Fruit fly (Drosophila melanogaster) whole organism, prepupa: ENCODE measurements around the gene crp.

ENCODE experiments used
- CG10631 ChIP-seq: fragments of 200-800 bp; sonication (Bioruptor generic); optimal IDR thresholded peaks from 2 replicates; lab custom pipeline; 2016; ENCODE audit warnings: missing biosample characterization, missing genetic modification characterization
- CG11762 ChIP-seq: fragments of 200-800 bp; sonication (Bioruptor generic); optimal IDR thresholded peaks from 3 replicates; lab custom pipeline; 2016; ENCODE audit warnings: missing biosample characterization, missing genetic modification characterization; ENCODE audit not compliant: insufficient read depth
- CG11902 ChIP-seq: fragments of 200-800 bp; sonication (Bioruptor generic); optimal IDR thresholded peaks from 3 replicates; lab custom pipeline; 2016; ENCODE audit warnings: missing biosample characterization, missing genetic modification characterization
- CG15336 ChIP-seq: fragments of 200-800 bp; sonication (Bioruptor generic); IDR thresholded peaks from 2 replicates; pipeline ENCODE4 v1.3.6; 2022; ENCODE audit warnings: missing biosample characterization, missing genetic modification characterization
- CG16779 ChIP-seq: fragments of 200-800 bp; sonication (Bioruptor generic); optimal IDR thresholded peaks from 3 replicates; lab custom pipeline; 2017; ENCODE audit warnings: missing biosample characterization, mild to moderate bottlenecking, missing genetic modification characterization
- CG3919 ChIP-seq: fragments of 200-800 bp; sonication (Bioruptor generic); optimal IDR thresholded peaks from 3 replicates; lab custom pipeline; 2016; ENCODE audit warnings: missing biosample characterization, missing genetic modification characterization
- CG6276 ChIP-seq: fragments of 200-800 bp; sonication (Bioruptor generic); optimal IDR thresholded peaks from 2 replicates; lab custom pipeline; 2017; ENCODE audit warnings: missing biosample characterization, mild to moderate bottlenecking, missing genetic modification characterization
- CG6792 ChIP-seq: fragments of 200-800 bp; sonication (Bioruptor generic); optimal IDR thresholded peaks from 3 replicates; lab custom pipeline; 2016; ENCODE audit warnings: missing biosample characterization, missing genetic modification characterization
- CG6808 ChIP-seq: fragments of 200-800 bp; sonication (Bioruptor generic); optimal IDR thresholded peaks from 3 replicates; lab custom pipeline; 2017; ENCODE audit warnings: missing biosample characterization, missing genetic modification characterization, mild to moderate bottlenecking, moderate library complexity, missing genetic modification reagents
- CG7368 ChIP-seq: fragments of 200-800 bp; sonication (Bioruptor generic); optimal IDR thresholded peaks from 3 replicates; lab custom pipeline; 2016; ENCODE audit warnings: missing biosample characterization, missing genetic modification characterization
- CG8119 ChIP-seq: fragments of 200-800 bp; sonication (Bioruptor generic); IDR thresholded peaks from 3 replicates; pipeline ENCODE4 v1.3.6; 2022; ENCODE audit warnings: missing biosample characterization, missing genetic modification characterization
- CG8319 ChIP-seq: fragments of 200-800 bp; sonication (Bioruptor generic); optimal IDR thresholded peaks from 3 replicates; lab custom pipeline; 2016; ENCODE audit warnings: missing biosample characterization, missing genetic modification characterization
- CG9139 ChIP-seq: fragments of 200-800 bp; sonication (Bioruptor generic); optimal IDR thresholded peaks from 3 replicates; lab custom pipeline; 2017; ENCODE audit warnings: missing biosample characterization, mild to moderate bottlenecking, missing genetic modification characterization
- Eip75B ChIP-seq: fragments of 200-800 bp; sonication (Bioruptor generic); optimal IDR thresholded peaks from 3 replicates; lab custom pipeline; 2016; ENCODE audit warnings: missing biosample characterization, missing genetic modification characterization
- Eip78C ChIP-seq: fragments of 200-800 bp; sonication (Bioruptor generic); peaks from one replicate; lab custom pipeline; 2016; ENCODE audit warnings: missing biosample characterization, missing genetic modification characterization
- Eip93F ChIP-seq: fragments of 200-800 bp; sonication (Bioruptor generic); optimal IDR thresholded peaks from 2 replicates; lab custom pipeline; 2016; ENCODE audit warnings: missing biosample characterization, mild to moderate bottlenecking, missing genetic modification characterization
- Ets21C ChIP-seq: fragments of 200-800 bp; sonication (Bioruptor generic); optimal IDR thresholded peaks from 3 replicates; lab custom pipeline; 2016; ENCODE audit warnings: missing biosample characterization, missing genetic modification characterization
- Ets96B ChIP-seq: fragments of 200-800 bp; optimal IDR thresholded peaks from 2 replicates; lab custom pipeline; 2019; ENCODE audit warnings: missing biosample characterization, mild to moderate bottlenecking, missing genetic modification characterization, moderate library complexity
- Hr38 ChIP-seq: sonication (Bioruptor generic); optimal IDR thresholded peaks from 2 replicates; lab custom pipeline; 2016; ENCODE audit warnings: missing biosample characterization, missing genetic modification characterization
- Hr4 ChIP-seq: fragments of 200-800 bp; sonication (Bioruptor generic); optimal IDR thresholded peaks from 3 replicates; lab custom pipeline; 2016; ENCODE audit warnings: missing biosample characterization, missing genetic modification characterization
- Met ChIP-seq: fragments of 200-800 bp; sonication (Bioruptor generic); optimal IDR thresholded peaks from 3 replicates; lab custom pipeline; 2016; ENCODE audit warnings: missing biosample characterization, missing genetic modification characterization
- Smox ChIP-seq: fragments of 200-800 bp; sonication (Bioruptor generic); optimal IDR thresholded peaks from 3 replicates; lab custom pipeline; 2016; ENCODE audit warnings: missing biosample characterization, missing genetic modification characterization
- Sox102F ChIP-seq: fragments of 200-800 bp; sonication (Bioruptor generic); optimal IDR thresholded peaks from 2 replicates; lab custom pipeline; 2016; ENCODE audit warnings: missing biosample characterization, mild to moderate bottlenecking, missing genetic modification characterization
- Sox15 ChIP-seq: fragments of 200-800 bp; sonication (Bioruptor generic); optimal IDR thresholded peaks from 3 replicates; lab custom pipeline; 2016; ENCODE audit warnings: missing biosample characterization, missing genetic modification characterization
- achi ChIP-seq: fragments of 200-800 bp; sonication (Bioruptor generic); optimal IDR thresholded peaks from 3 replicates; lab custom pipeline; 2016; ENCODE audit warnings: missing biosample characterization, missing genetic modification characterization
- acj6 ChIP-seq: fragments of 200-800 bp; sonication (Bioruptor generic); optimal IDR thresholded peaks from 3 replicates; lab custom pipeline; 2016; ENCODE audit warnings: missing biosample characterization, missing genetic modification characterization
- cyc ChIP-seq: fragments of 200-800 bp; sonication (Bioruptor generic); optimal IDR thresholded peaks from 3 replicates; lab custom pipeline; 2016; ENCODE audit warnings: missing biosample characterization, missing genetic modification characterization
- dac ChIP-seq: fragments of 200-800 bp; sonication (Bioruptor generic); optimal IDR thresholded peaks from 2 replicates; lab custom pipeline; 2017; ENCODE audit warnings: missing biosample characterization, mild to moderate bottlenecking, missing genetic modification characterization
- esn ChIP-seq: fragments of 200-800 bp; sonication (Bioruptor generic); optimal IDR thresholded peaks from 2 replicates; lab custom pipeline; 2016; ENCODE audit warnings: missing biosample characterization, mild to moderate bottlenecking, missing genetic modification characterization, moderate library complexity
- fd59A ChIP-seq: fragments of 200-800 bp; sonication (Bioruptor generic); optimal IDR thresholded peaks from 2 replicates; lab custom pipeline; 2017; ENCODE audit warnings: missing biosample characterization, mild to moderate bottlenecking, missing genetic modification characterization, missing genetic modification reagents
- fkh ChIP-seq: fragments of 200-800 bp; sonication (Bioruptor generic); optimal IDR thresholded peaks from 3 replicates; lab custom pipeline; 2017; ENCODE audit warnings: missing biosample characterization, mild to moderate bottlenecking, missing genetic modification characterization, moderate library complexity
- lz ChIP-seq: fragments of 200-800 bp; sonication (Bioruptor generic); optimal IDR thresholded peaks from 3 replicates; lab custom pipeline; 2016; ENCODE audit warnings: missing biosample characterization, missing genetic modification characterization
- pdm3 ChIP-seq: fragments of 200-800 bp; sonication (Bioruptor generic); optimal IDR thresholded peaks from 3 replicates; lab custom pipeline; 2016; ENCODE audit warnings: missing biosample characterization, missing genetic modification characterization
- salr ChIP-seq, 2 experiments: fragments of 200-800 bp; sonication (Bioruptor generic); optimal IDR thresholded peaks; 3 replicates each; lab custom pipeline; 2016 to 2018; ENCODE audit warnings: missing biosample characterization in 2 of 2, missing genetic modification characterization in 2 of 2, mild to moderate bottlenecking in 1 of 2
- ss ChIP-seq, 2 experiments: fragments of 200-800 bp; sonication (Bioruptor generic); optimal IDR thresholded peaks; 2 replicates in 1 of 2; 3 replicates in 1 of 2; lab custom pipeline; 2017 to 2018; ENCODE audit warnings: mild to moderate bottlenecking in 2 of 2, missing biosample characterization in 2 of 2, missing genetic modification characterization in 2 of 2, moderate library complexity in 1 of 2
- topi ChIP-seq: fragments of 200-800 bp; sonication (Bioruptor generic); optimal IDR thresholded peaks from 3 replicates; lab custom pipeline; 2016; ENCODE audit warnings: missing biosample characterization, missing genetic modification characterization
- vri ChIP-seq: fragments of 200-800 bp; sonication (Bioruptor generic); optimal IDR thresholded peaks from 3 replicates; lab custom pipeline; 2016; ENCODE audit warnings: missing biosample characterization, mild to moderate bottlenecking, missing genetic modification characterization

The crp gene

dm6 chr2L:16257227-16258071, 30.1 kb downstream of the crp start, which contains the start of the genes PRL-1 and EndoGI (continued):
- TF ChIP-seq CG6808 (peak; percentile 56), CG15336 (GFP tag; lab: Robert Waterston, UW) (peak; percentile 93), Hr38 (GFP tag; lab: Kevin White, UChicago) (no peak), Ets96B (tag; lab: Kevin White, UChicago) (peak; percentile 81), CG8119 (GFP tag; lab: Robert Waterston, UW) (peak; percentile 92), lz (peak; percentile 34), Eip78C (GFP tag; lab: Kevin White, UChicago) (peak; percentile 85), CG3919 (GFP tag; lab: Kevin White, UChicago) (peak; percentile 70), CG6792 (peak; percentile 74), CG11902 (GFP tag; lab: Kevin White, UChicago) (no peak), Eip75B (GFP tag; lab: Kevin White, UChicago) (peak; percentile 15), Sox102F (no peak), Sox15 (GFP tag; lab: Kevin White, UChicago) (peak; percentile 31), CG9139 (GFP tag; lab: Kevin White, UChicago) (peak; percentile 68), Smox (GFP tag; lab: Kevin White, UChicago) (peak; percentile 36), Hr4 (GFP tag; lab: Kevin White, UChicago) (peak; percentile 69), salr (GFP tag; optimal IDR thresholded peaks at IDR 0.05; lab: Kevin White, UChicago) (peak in 1 of 2 experiments; percentile 76), Met (GFP tag; lab: Kevin White, UChicago) (no peak), topi (peak; percentile 41), fd59A (GFP tag; lab: Kevin White, UChicago) (no peak), dac (no peak), CG8319 (GFP tag; lab: Kevin White, UChicago) (peak; percentile 40), acj6 (GFP tag; lab: Kevin White, UChicago) (peak; percentile 80), CG16779 (tag; lab: Kevin White, UChicago) (no peak), Ets21C (GFP tag; lab: Kevin White, UChicago) (no peak), CG7368 (GFP tag; lab: Kevin White, UChicago) (peak; percentile 65), Eip93F (GFP tag; lab: Kevin White, UChicago) (peak; percentile 58), cyc (peak; percentile 49), CG11762 (GFP tag; lab: Kevin White, UChicago) (peak; percentile 37), CG6276 (no peak), pdm3 (GFP tag; lab: Kevin White, UChicago) (no peak), ss (GFP tag; optimal IDR thresholded peaks at IDR 0.05; lab: Kevin White, UChicago) (peak; percentile 13 to 54), esn (GFP tag; lab: Kevin White, UChicago) (peak; percentile 67), CG10631 (GFP tag; lab: Kevin White, UChicago) (peak; percentile 77), vri (GFP tag; lab: Kevin White, UChicago) (peak; percentile 24)

- peak; percentile 32 for TF ChIP-seq fkh (GFP tag; lab: Kevin White, UChicago)
- no peak for TF ChIP-seq achi (GFP tag; lab: Kevin White, UChicago)
These were observed 31.5 kb downstream of the crp start for dm6 chr2L:16256118-16256435.
